Worm (Caenorhabditis elegans) whole organism, L2 larva: Measurements from ENCODE around the gene F26F2.10.

Source experiments
- elt-3 ChIP-seq: sonication (generic microtip); optimal IDR thresholded peaks from 2 replicates; lab custom pipeline; 2017; ENCODE audit warnings: missing biosample characterization, missing genetic modification characterization
- lin-39 ChIP-seq: fragments of 150-350 bp; optimal IDR thresholded peaks from 2 replicates; lab custom pipeline; 2014; ENCODE audit warnings: missing biosample characterization, missing genetic modification reagents, missing genetic modification characterization
- nhr-237 ChIP-seq: fragments of 150-350 bp; optimal IDR thresholded peaks from 2 replicates; lab custom pipeline; 2014; ENCODE audit warnings: missing biosample characterization, missing genetic modification characterization
- unc-62 ChIP-seq: fragments of 150-350 bp; optimal IDR thresholded peaks from 2 replicates; lab custom pipeline; 2014; ENCODE audit warnings: missing biosample characterization, missing genetic modification reagents, missing genetic modification characterization
- ztf-4 ChIP-seq: fragments of 150-350 bp; optimal IDR thresholded peaks from 2 replicates; lab custom pipeline; 2014; ENCODE audit warnings: missing biosample characterization, missing genetic modification characterization

DNA sequence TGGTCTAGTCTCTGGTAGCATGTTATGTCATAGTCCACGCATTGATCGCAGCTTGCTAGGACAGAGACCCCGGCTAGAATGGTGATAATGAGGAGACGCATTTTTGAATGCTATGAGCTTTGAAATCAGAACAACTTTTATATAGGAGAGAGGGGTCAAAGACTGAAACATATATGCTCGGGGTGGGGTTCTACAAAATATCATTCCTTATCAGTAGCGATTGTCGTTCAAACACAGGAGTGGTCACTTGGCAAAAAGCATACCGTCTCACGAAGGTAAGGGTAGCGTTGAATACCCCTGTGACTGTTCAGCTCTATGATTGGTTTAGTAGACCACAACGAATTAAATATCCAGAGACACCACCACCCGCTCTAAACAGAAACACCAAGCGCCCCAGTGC is 2.4 kb upstream of the F26F2.10 start, which contains the start of gene F46B3.1:
- TF ChIP-seq unc-62 (GFP tag; lab: Kevin White, UChicago), result no peak
- no peak for TF ChIP-seq nhr-237 (tag; lab: Kevin White, UChicago)
- no peak for TF ChIP-seq ztf-4 (tag; lab: Kevin White, UChicago)
- no peak for TF ChIP-seq lin-39 (tag; lab: Kevin White, UChicago)
- no peak for TF ChIP-seq elt-3 (tag; lab: Kevin White, UChicago)
